Fruit fly (Drosophila melanogaster): ENCODE measurements around the gene CG11555.

DNA sequence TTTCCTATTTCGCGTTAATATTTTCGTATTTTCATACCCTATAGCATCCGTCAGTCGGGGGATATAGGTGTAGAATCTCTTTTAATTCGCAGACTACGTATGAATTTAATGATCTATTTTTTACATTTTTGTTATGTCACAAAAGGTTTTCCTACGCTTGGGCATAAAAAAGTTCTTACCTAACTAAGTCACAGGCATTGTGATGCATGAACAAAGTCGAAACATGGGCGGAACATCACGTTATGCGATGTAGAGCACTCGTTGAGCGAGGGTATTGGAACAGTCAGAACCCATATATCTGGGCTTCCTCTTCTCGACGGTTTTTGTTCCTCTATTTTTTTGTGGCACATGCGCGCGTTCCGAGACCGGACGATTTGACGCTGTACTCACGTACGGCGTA, 35.5 kb downstream of the CG11555 start:
- TF ChIP-seq CG32121 (GFP tag; IDR thresholded peaks at IDR 0.05) (no peak), CG8159 (tag; optimal IDR thresholded peaks at IDR 0.05) (no peak), CG12605 (GFP tag; IDR thresholded peaks at IDR 0.05) (no peak), CG4496 (GFP tag; IDR thresholded peaks at IDR 0.05) (no peak), Pif1A (GFP tag; optimal IDR thresholded peaks at IDR 0.05) (no peak), fd96Ca (GFP tag; IDR thresholded peaks at IDR 0.05) (no peak), CG17806 (tag; optimal IDR thresholded peaks at IDR 0.05) (no peak), CG8301 (tag; optimal IDR thresholded peaks at IDR 0.05) (no peak), CG34367 (tag; optimal IDR thresholded peaks at IDR 0.05) (no peak), rn (GFP tag; IDR thresholded peaks at IDR 0.05) (no peak)

Data from whole organism, pupa.